Fruit fly (Drosophila melanogaster): Measurements from ENCODE around the gene Alg1.

The Alg1 gene

DNA sequence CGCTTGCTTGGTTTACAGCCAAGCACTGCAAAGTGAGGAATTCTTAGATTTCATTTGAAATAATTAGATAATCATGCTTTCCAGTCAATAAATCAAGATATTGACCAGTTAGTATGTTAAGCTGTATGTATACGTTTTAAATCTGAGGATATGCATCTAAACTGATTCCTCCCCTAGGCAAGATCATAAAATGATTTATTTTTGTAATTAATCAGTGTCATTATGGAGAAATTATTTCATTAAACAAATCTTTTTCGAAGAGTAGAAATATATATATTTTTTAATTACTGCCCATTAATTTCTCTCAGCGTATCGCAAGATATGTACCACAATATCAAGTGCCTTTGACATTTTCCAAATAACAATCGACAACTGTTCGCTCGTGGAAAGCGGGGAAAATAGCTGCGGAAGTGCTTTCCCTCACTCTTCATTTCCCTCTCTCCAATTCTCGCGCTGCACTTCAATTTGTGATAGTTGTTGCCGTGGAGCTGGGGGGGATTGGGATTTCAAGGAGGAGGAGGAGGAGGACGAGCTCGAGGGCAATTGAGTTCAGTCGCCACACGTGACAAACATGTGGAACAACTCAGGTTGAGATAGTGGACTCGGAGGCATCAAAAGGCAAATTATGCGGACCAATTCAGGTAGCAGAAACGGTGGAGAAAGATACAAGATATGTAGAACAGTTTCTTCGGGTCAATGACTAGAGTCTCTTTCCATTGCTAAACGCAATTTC is 3.4 kb upstream of the Alg1 start:
- TF ChIP-seq Camta (GFP tag; optimal IDR thresholded peaks at IDR 0.05) (no peak), CG32767 (GFP tag; IDR thresholded peaks at IDR 0.05) (no peak), tup (GFP tag; optimal IDR thresholded peaks at IDR 0.05) (no peak), CG17829 (tag; optimal IDR thresholded peaks at IDR 0.05) (peak; percentile 50), emc (GFP tag; optimal IDR thresholded peaks at IDR 0.05) (no peak), CG6683 (GFP tag; optimal IDR thresholded peaks at IDR 0.05) (no peak), Oli (tag; optimal IDR thresholded peaks at IDR 0.05) (no peak), dimm (GFP tag; IDR thresholded peaks at IDR 0.05) (no peak), Drgx (GFP tag; IDR thresholded peaks at IDR 0.05) (0 out of 2 replicates have a peak, but pooled peaks have one; percentile 36), pb (GFP tag; optimal IDR thresholded peaks at IDR 0.05) (no peak), crol (GFP tag; IDR thresholded peaks at IDR 0.05) (peak; percentile 52), br (optimal IDR thresholded peaks at IDR 0.05) (no peak), CG2678 (tag; optimal IDR thresholded peaks at IDR 0.05) (no peak), Usf (GFP tag; optimal IDR thresholded peaks at IDR 0.05) (no peak), CG6175 (GFP tag; IDR thresholded peaks at IDR 0.05) (no peak), CG17385 (GFP tag; optimal IDR thresholded peaks at IDR 0.05) (no peak), CG7839 (tag; optimal IDR thresholded peaks at IDR 0.05) (peak; percentile 10), CG8478 (optimal IDR thresholded peaks at IDR 0.05) (no peak), NC2β (GFP tag; optimal IDR thresholded peaks at IDR 0.05) (no peak), CG10959 (GFP tag; IDR thresholded peaks at IDR 0.05) (no peak), gcm (GFP tag; optimal IDR thresholded peaks at IDR 0.05) (no peak), Scr (GFP tag; IDR thresholded peaks at IDR 0.05; ENCODE audit: partially characterized antibody) (no peak), onecut (GFP tag; IDR thresholded peaks at IDR 0.05) (no peak), pan (optimal IDR thresholded peaks at IDR 0.05) (no peak), pan (GFP tag; optimal IDR thresholded peaks at IDR 0.05 in 1 of 2, IDR thresholded peaks at IDR 0.05 in 1 of 2) (no peak), Blimp-1 (GFP tag; optimal IDR thresholded peaks at IDR 0.05) (peak; percentile 51), Ssrp (tag; optimal IDR thresholded peaks at IDR 0.05) (no peak), NC2α (GFP tag; optimal IDR thresholded peaks at IDR 0.05) (no peak), CG31224 (GFP tag; IDR thresholded peaks at IDR 0.05) (no peak), ewg (GFP tag; optimal IDR thresholded peaks at IDR 0.05) (no peak), CG10543 (GFP tag; optimal IDR thresholded peaks at IDR 0.05) (no peak), CG9932 (GFP tag; IDR thresholded peaks at IDR 0.05) (no peak), CG10321 (GFP tag; IDR thresholded peaks at IDR 0.05) (no peak), pzg (GFP tag; optimal IDR thresholded peaks at IDR 0.05) (no peak), grau (tag; optimal IDR thresholded peaks at IDR 0.05) (no peak), CoRest (tag; optimal IDR thresholded peaks at IDR 0.05) (no peak), kah (GFP tag; optimal IDR thresholded peaks at IDR 0.05) (no peak), sens (GFP tag) (peak; percentile 72), Poxn (GFP tag; IDR thresholded peaks at IDR 0.05) (no peak), Doc3 (GFP tag; IDR thresholded peaks at IDR 0.05; ENCODE audit: partially characterized antibody) (no peak), hkb (optimal IDR thresholded peaks at IDR 0.05) (no peak), hkb (GFP tag; IDR thresholded peaks at IDR 0.05) (no peak), exex (tag; optimal IDR thresholded peaks at IDR 0.05) (no peak), CG10267 (tag; optimal IDR thresholded peaks at IDR 0.05) (peak; percentile 41), prd (optimal IDR thresholded peaks at IDR 0.05) (no peak), prd (GFP tag; IDR thresholded peaks at IDR 0.05) (peak; percentile 25; the same call in 1 of the 3 replicates), PHDP (tag; optimal IDR thresholded peaks at IDR 0.05) (no peak), Lim3 (GFP tag; IDR thresholded peaks at IDR 0.05) (no peak), ATbp (GFP tag; optimal IDR thresholded peaks at IDR 0.05) (no peak), Mes4 (GFP tag; optimal IDR thresholded peaks at IDR 0.05) (no peak), CG12219 (GFP tag; optimal IDR thresholded peaks at IDR 0.05) (no peak), repo (GFP tag; optimal IDR thresholded peaks at IDR 0.05) (no peak)
